Fruit fly (Drosophila melanogaster) whole organism, adult: ENCODE data around the gene Pp4-19C.

Experiments used
- CG7101 ChIP-seq: fragments of 200-800 bp; sonication (Bioruptor generic); optimal IDR thresholded peaks from 2 replicates; lab custom pipeline; 2018; ENCODE audit warnings: missing biosample characterization, mild to moderate bottlenecking, missing genetic modification characterization, moderate library complexity
- cic ChIP-seq: fragments of 200-800 bp; sonication (Bioruptor generic); optimal IDR thresholded peaks from 2 replicates; lab custom pipeline; 2017; ENCODE audit warnings: missing biosample characterization, mild to moderate bottlenecking, missing genetic modification characterization, moderate library complexity
- cnc ChIP-seq, 2 experiments: fragments of >200 bp; optimal IDR thresholded peaks; 2 replicates each; lab custom pipeline; 2017
- pad ChIP-seq: fragments of 200-800 bp; sonication (Bioruptor generic); optimal IDR thresholded peaks from 3 replicates; lab custom pipeline; 2017; ENCODE audit warnings: missing biosample characterization, missing genetic modification characterization, mild to moderate bottlenecking, moderate library complexity, missing genetic modification reagents

The Pp4-19C gene

DNA sequence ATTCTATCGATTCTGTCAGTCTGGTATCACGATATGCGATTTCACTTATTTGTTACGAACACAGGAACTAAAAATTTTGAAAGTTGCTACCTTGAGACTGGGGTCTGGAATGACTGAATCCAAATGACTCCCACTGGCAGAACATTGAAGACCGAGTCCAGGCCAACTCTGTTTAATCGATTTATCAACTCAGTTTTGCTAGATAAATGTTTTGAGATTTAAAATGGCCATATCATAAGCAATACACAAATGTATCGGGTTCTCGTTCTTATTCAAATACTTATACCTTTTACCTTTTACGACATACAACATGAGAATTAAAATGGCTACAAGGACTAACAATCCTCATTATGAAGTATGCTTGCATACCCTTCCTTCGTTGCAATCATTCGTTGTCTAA is 47.4 kb downstream of the Pp4-19C start, which contains the start of gene CG12679:
Gene CG12679, minus strand, starts transcription at position 101 of the 400 bp plus-strand sequence.
- TF ChIP-seq pad (GFP tag; lab: Kevin White, UChicago) (no peak), CG7101 (tag; lab: Kevin White, UChicago) (no peak), cnc (optimal IDR thresholded peaks at IDR 0.05; lab: Kevin White, UChicago) (no peak), cic (GFP tag; lab: Kevin White, UChicago) (no peak)
